Worm (Caenorhabditis elegans) whole organism, L4 larva: ENCODE results near the gene T22F3.2.

Experiments
- R02D3.7 ChIP-seq: fragments of 150-350 bp; sonication (generic microtip); optimal IDR thresholded peaks from 3 replicates; lab custom pipeline; 2014; ENCODE audit warnings: missing biosample characterization, missing genetic modification characterization
- aha-1 ChIP-seq: fragments of 150-350 bp; peaks from one replicate; lab custom pipeline; 2014; ENCODE audit warnings: missing biosample characterization, missing genetic modification characterization
- fos-1 ChIP-seq: fragments of 150-350 bp; optimal IDR thresholded peaks from 2 replicates; lab custom pipeline; 2014; ENCODE audit warnings: missing biosample characterization, missing genetic modification characterization
- mep-1 ChIP-seq: fragments of 150-350 bp; sonication (generic microtip); optimal IDR thresholded peaks from 3 replicates; lab custom pipeline; 2014; ENCODE audit warnings: missing biosample characterization, missing genetic modification characterization
- mxl-2 ChIP-seq: fragments of 200-800 bp; sonication (Bioruptor generic); conservative IDR thresholded peaks from 2 replicates; pipeline ENCODE4 v1.3.6; 2022; ENCODE audit warnings: missing genetic modification reagents, missing genetic modification characterization, missing compliant biosample characterization
- pha-4 ChIP-seq, 2 experiments: fragments of 150-350 bp in 1 of 2; fragments of 200-800 bp in 1 of 2; sonication (Bioruptor generic) in 1 of 2; IDR thresholded peaks in 1 of 2; optimal IDR thresholded peaks in 1 of 2; 2 replicates each; pipeline versions ENCODE4 v1.3.6 to Lab custom; 2014 to 2022; ENCODE audit warnings: missing genetic modification characterization in 2 of 2, missing genetic modification reagents in 2 of 2, missing biosample characterization in 1 of 2, missing compliant biosample characterization in 1 of 2
- ztf-11 ChIP-seq: fragments of 150-350 bp; optimal IDR thresholded peaks from 2 replicates; lab custom pipeline; 2014; ENCODE audit warnings: missing biosample characterization, missing genetic modification characterization

DNA sequence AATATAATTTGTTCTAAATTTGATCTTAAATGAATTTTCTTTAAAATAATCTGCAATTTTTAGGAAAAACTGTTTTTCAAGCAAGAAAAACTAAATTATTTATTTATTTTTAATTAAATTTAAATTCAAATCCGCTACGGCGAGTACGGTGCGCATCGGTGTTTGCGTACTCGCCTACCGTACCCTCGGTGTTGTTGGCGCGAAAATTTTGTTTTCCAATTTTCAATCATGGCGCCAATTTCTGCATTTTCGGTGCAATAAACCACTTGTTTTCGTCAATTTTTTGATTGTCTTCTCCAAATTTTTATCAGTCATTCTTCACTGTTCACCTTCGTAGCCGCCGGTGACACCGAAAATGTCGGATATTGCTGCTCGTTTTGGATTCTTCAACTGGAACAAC, 7.6 kb upstream of the T22F3.2 start, which contains the start of gene pygl-1:
- TF ChIP-seq R02D3.7 (tag; lab: Kevin White, UChicago) (no peak), mep-1 (no peak), pha-4 (GFP tag; IDR thresholded peaks at IDR 0.05; lab: Robert Waterston, UW) (no peak), pha-4 (tag; optimal IDR thresholded peaks at IDR 0.05; lab: Kevin White, UChicago) (no peak), mxl-2 (GFP tag; lab: Robert Waterston, UW) (no peak), ztf-11 (no peak), fos-1 (tag; lab: Kevin White, UChicago) (no peak), aha-1 (tag; lab: Kevin White, UChicago) (no peak)
